Fruit fly (Drosophila melanogaster) whole organism, prepupa: ENCODE measurements around the gene CG11360.
A peak's percentile ranks its signal among the peaks of the same experiment; 100 is the strongest.

Source experiments
- CG10631 ChIP-seq: fragments of 200-800 bp; sonication (Bioruptor generic); optimal IDR thresholded peaks from 2 replicates; lab custom pipeline; 2016; ENCODE audit warnings: missing biosample characterization, missing genetic modification characterization
- Eip78C ChIP-seq: fragments of 200-800 bp; sonication (Bioruptor generic); peaks from one replicate; lab custom pipeline; 2016; ENCODE audit warnings: missing biosample characterization, missing genetic modification characterization
- Eip93F ChIP-seq: fragments of 200-800 bp; sonication (Bioruptor generic); optimal IDR thresholded peaks from 2 replicates; lab custom pipeline; 2016; ENCODE audit warnings: missing biosample characterization, mild to moderate bottlenecking, missing genetic modification characterization
- Hr39 ChIP-seq: fragments of 200-800 bp; sonication (Bioruptor generic); optimal IDR thresholded peaks from 2 replicates; lab custom pipeline; 2016; ENCODE audit warnings: missing biosample characterization, missing genetic modification characterization
- Sox102F ChIP-seq: fragments of 200-800 bp; sonication (Bioruptor generic); optimal IDR thresholded peaks from 2 replicates; lab custom pipeline; 2016; ENCODE audit warnings: missing biosample characterization, mild to moderate bottlenecking, missing genetic modification characterization
- cyc ChIP-seq: fragments of 200-800 bp; sonication (Bioruptor generic); optimal IDR thresholded peaks from 3 replicates; lab custom pipeline; 2016; ENCODE audit warnings: missing biosample characterization, missing genetic modification characterization
- dsx ChIP-seq: fragments of 200-800 bp; optimal IDR thresholded peaks from 3 replicates; lab custom pipeline; 2019; ENCODE audit warnings: missing biosample characterization, mild to moderate bottlenecking, missing genetic modification characterization, moderate library complexity; ENCODE audit not compliant: poor library complexity, severe bottlenecking

DNA sequence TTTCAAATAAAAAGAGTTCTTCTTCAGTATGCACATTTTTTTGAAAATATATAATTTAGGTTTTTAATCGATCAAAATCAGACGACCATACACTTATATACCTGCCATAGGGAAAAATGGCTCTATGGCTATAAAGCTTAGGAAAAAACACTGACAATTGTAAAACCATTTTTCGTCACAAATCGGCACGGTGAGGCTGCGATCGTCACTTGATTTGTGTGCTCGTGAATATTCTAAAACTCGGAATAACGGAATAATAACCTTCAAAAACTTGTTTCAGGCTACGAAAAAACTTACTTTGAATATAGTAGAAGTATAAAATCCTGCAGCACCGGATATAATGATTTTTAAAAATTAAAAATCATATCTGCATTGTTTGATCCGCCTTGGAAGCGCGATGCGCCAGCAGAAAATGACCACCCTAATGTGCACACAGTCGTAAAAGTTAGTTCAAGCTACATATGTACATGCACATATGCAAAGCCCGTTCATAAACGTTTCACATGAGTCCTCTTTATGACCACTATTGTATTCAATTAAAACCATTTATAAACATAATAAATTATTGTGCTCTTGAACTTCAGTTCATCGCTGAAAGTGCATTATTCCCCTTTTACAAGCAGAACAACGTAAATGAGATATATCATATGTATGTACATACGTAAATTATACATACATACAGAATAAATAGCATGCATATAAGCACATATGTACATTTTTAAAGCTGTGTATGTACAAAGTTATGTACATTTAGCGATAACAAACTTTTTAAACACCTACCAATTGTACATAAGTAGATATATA lies 24.2 kb downstream of the CG11360 start:
- TF ChIP-seq cyc (GFP tag; lab: Kevin White, UChicago) (peak; percentile 44), dsx (no peak), Eip78C (GFP tag; lab: Kevin White, UChicago) (peak; percentile 84), CG10631 (GFP tag; lab: Kevin White, UChicago) (peak; percentile 36), Sox102F (peak; percentile 71), Hr39 (peak; percentile 38), Eip93F (GFP tag; lab: Kevin White, UChicago) (peak; percentile 17)
